Fruit fly (Drosophila melanogaster) whole organism, wandering third instar larva: ENCODE measurements around the gene CG43402.

ENCODE experiments used
- CG9705 ChIP-seq: fragments of 200-800 bp; sonication (Bioruptor generic); optimal IDR thresholded peaks from 2 replicates; lab custom pipeline; 2018; ENCODE audit warnings: missing biosample characterization, mild to moderate bottlenecking, missing genetic modification characterization
- Myc ChIP-seq: fragments of >200 bp; optimal IDR thresholded peaks from 2 replicates; lab custom pipeline; 2017
- N ChIP-seq: fragments of >200 bp; optimal IDR thresholded peaks from 2 replicates; lab custom pipeline; 2018; ENCODE audit warnings: missing biosample characterization, missing external identifiers, missing genetic modification characterization
- fru ChIP-seq: fragments of 200-800 bp; sonication (Bioruptor generic); optimal IDR thresholded peaks from 3 replicates; lab custom pipeline; 2016; ENCODE audit warnings: missing biosample characterization, mild to moderate bottlenecking, missing genetic modification characterization
- woc ChIP-seq: sonication (Bioruptor generic); optimal IDR thresholded peaks from 2 replicates; lab custom pipeline; 2016; ENCODE audit warnings: missing biosample characterization, mild to moderate bottlenecking, missing genetic modification characterization

DNA sequence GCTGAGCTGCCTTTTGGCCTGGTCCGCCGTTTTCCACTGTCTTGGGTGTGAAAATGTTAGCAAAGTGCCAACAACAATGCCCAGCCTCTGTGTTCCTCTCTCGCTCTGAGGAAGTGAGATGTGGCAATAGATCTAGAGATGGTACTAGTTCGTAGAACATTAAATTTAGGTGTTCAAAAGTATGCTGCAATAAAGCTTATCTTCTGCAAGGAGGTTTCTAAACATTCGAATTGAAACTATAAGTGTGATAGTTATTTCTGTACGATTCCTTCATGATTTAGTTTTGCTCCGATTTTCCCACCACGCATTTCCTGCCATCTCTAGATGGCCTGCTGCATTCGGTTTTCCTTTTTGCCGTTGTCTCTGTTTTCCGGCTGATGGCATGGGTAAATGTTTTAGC, 36.1 kb downstream of the CG43402 start:
- TF ChIP-seq woc (GFP tag; lab: Kevin White, UChicago), result no peak
- no peak for TF ChIP-seq N (GFP tag; lab: Kevin White, UChicago)
- TF ChIP-seq CG9705 (GFP tag; lab: Kevin White, UChicago), result no peak
- TF ChIP-seq Myc, result no peak
- TF ChIP-seq fru, result no peak
